Fruit fly (Drosophila melanogaster) S2 (cell line): Measurements from ENCODE around the gene natalisin.

Experiments
- CG8478 ChIP-seq: fragments of >200 bp; optimal IDR thresholded peaks from 2 replicates; lab custom pipeline; 2018
- CTCF ChIP-seq, 2 experiments: fragments of >200 bp; optimal IDR thresholded peaks; 2 replicates each; lab custom pipeline; 2018

- TF ChIP-seq CG8478 (lab: Kevin White, UChicago) (no peak), CTCF (optimal IDR thresholded peaks at IDR 0.05; lab: Kevin White, UChicago) (no peak)
Measured at dm6 chr3R:14468652-14469289, 50.4 kb downstream of the natalisin start.
